Worm (Caenorhabditis elegans) whole organism, L4 larva: Measurements from ENCODE around the gene T02B11.3.

Experiments used
- F26F4.8 ChIP-seq: fragments of 200-800 bp; sonication (Bioruptor generic); conservative IDR thresholded peaks from 2 replicates; pipeline ENCODE4 v1.3.6; 2022; ENCODE audit warnings: missing genetic modification characterization, missing compliant biosample characterization
- R02D3.7 ChIP-seq: fragments of 150-350 bp; sonication (generic microtip); optimal IDR thresholded peaks from 3 replicates; lab custom pipeline; 2014; ENCODE audit warnings: missing biosample characterization, missing genetic modification characterization
- Y105C5A.15 ChIP-seq: fragments of 200-800 bp; sonication (Bioruptor generic); IDR thresholded peaks from 2 replicates; pipeline ENCODE4 v1.3.6; 2022; ENCODE audit warnings: missing genetic modification characterization, missing compliant biosample characterization
- ZK546.5 ChIP-seq, 2 experiments: sonication (generic microtip); optimal IDR thresholded peaks; 2 replicates each; lab custom pipeline; 2017; ENCODE audit warnings: missing biosample characterization in 2 of 2, missing genetic modification characterization in 2 of 2
- aha-1 ChIP-seq: fragments of 150-350 bp; peaks from one replicate; lab custom pipeline; 2014; ENCODE audit warnings: missing biosample characterization, missing genetic modification characterization
- aly-2 ChIP-seq: sonication (generic microtip); optimal IDR thresholded peaks from 2 replicates; lab custom pipeline; 2018; ENCODE audit warnings: missing biosample characterization, missing genetic modification characterization
- ceh-20 ChIP-seq: fragments of 200-800 bp; sonication (Bioruptor generic); IDR thresholded peaks from 2 replicates; pipeline ENCODE4 v1.3.6; 2022; ENCODE audit warnings: missing genetic modification reagents, missing genetic modification characterization, missing compliant biosample characterization
- ceh-28 ChIP-seq: fragments of 150-350 bp; optimal IDR thresholded peaks from 2 replicates; lab custom pipeline; 2014; ENCODE audit warnings: missing biosample characterization, missing genetic modification reagents, missing genetic modification characterization
- ceh-32 ChIP-seq: sonication (generic microtip); optimal IDR thresholded peaks from 2 replicates; lab custom pipeline; 2016; ENCODE audit warnings: mild to moderate bottlenecking, missing genetic modification characterization, missing compliant biosample characterization; ENCODE audit not compliant: poor library complexity
- ceh-62 ChIP-seq: sonication (generic microtip); optimal IDR thresholded peaks from 2 replicates; lab custom pipeline; 2017; ENCODE audit warnings: missing biosample characterization, missing genetic modification characterization
- ces-1 ChIP-seq: fragments of 150-350 bp; sonication (generic microtip); optimal IDR thresholded peaks from 4 replicates; lab custom pipeline; 2014; ENCODE audit warnings: missing biosample characterization, missing genetic modification reagents, missing genetic modification characterization
- daf-16 ChIP-seq, 3 experiments: sonication (generic microtip); optimal IDR thresholded peaks; 2 replicates each; lab custom pipeline; 2016 to 2017; ENCODE audit warnings: missing genetic modification characterization in 3 of 3, missing genetic modification reagents in 3 of 3, mild to moderate bottlenecking in 2 of 3, missing compliant biosample characterization in 2 of 3, missing biosample characterization in 1 of 3, moderate library complexity in 1 of 3
- daf-19 ChIP-seq: fragments of 200-800 bp; sonication (Bioruptor generic); conservative IDR thresholded peaks from 2 replicates; pipeline ENCODE4 v1.3.6; 2022; ENCODE audit warnings: missing genetic modification characterization, missing compliant biosample characterization
- daf-8 ChIP-seq: fragments of 200-800 bp; sonication (Bioruptor generic); IDR thresholded peaks from 2 replicates; pipeline ENCODE4 v1.3.6; 2022; ENCODE audit warnings: missing genetic modification characterization, missing compliant biosample characterization
- dmd-8 ChIP-seq: fragments of 200-800 bp; sonication (Bioruptor generic); IDR thresholded peaks from 2 replicates; pipeline ENCODE4 v1.3.6; 2022; ENCODE audit warnings: missing genetic modification characterization, missing compliant biosample characterization
- dmd-9 ChIP-seq: fragments of 200-800 bp; sonication (Bioruptor generic); IDR thresholded peaks from 2 replicates; pipeline ENCODE4 v1.3.6; 2022; ENCODE audit warnings: missing genetic modification reagents, missing genetic modification characterization, missing compliant biosample characterization
- dpl-1 ChIP-seq: fragments of 150-350 bp; optimal IDR thresholded peaks from 2 replicates; lab custom pipeline; 2014; ENCODE audit warnings: missing biosample characterization, missing genetic modification reagents, missing genetic modification characterization
- duxl-1 ChIP-seq: sonication (generic microtip); optimal IDR thresholded peaks from 2 replicates; lab custom pipeline; 2016; ENCODE audit warnings: mild to moderate bottlenecking, missing genetic modification characterization, moderate library complexity, missing compliant biosample characterization; ENCODE audit not compliant: poor library complexity
- fkh-10 ChIP-seq: fragments of 150-350 bp; optimal IDR thresholded peaks from 2 replicates; lab custom pipeline; 2014; ENCODE audit warnings: missing biosample characterization, missing genetic modification reagents, missing genetic modification characterization
- hif-1 ChIP-seq, 2 experiments: sonication (generic microtip); optimal IDR thresholded peaks; 2 replicates each; lab custom pipeline; 2016 to 2017; ENCODE audit warnings: missing compliant biosample characterization in 2 of 2, missing genetic modification characterization in 2 of 2, missing genetic modification reagents in 2 of 2, missing genotype in 2 of 2, mild to moderate bottlenecking in 1 of 2
- hlh-11 ChIP-seq: fragments of 200-800 bp; sonication (Bioruptor generic); optimal IDR thresholded peaks from 2 replicates; lab custom pipeline; 2018; ENCODE audit warnings: mild to moderate bottlenecking, missing genetic modification characterization, missing compliant biosample characterization
- hmg-1.1 ChIP-seq: fragments of 200-800 bp; sonication (Bioruptor generic); IDR thresholded peaks from 2 replicates; pipeline ENCODE4 v1.3.6; 2022; ENCODE audit warnings: missing genetic modification reagents, missing genetic modification characterization, missing compliant biosample characterization
- lin-1 ChIP-seq: fragments of 200-800 bp; sonication (Bioruptor generic); IDR thresholded peaks from 2 replicates; pipeline ENCODE4 v1.3.6; 2022; ENCODE audit warnings: missing genetic modification reagents, missing genetic modification characterization, missing compliant biosample characterization
- lin-13 ChIP-seq: fragments of 150-350 bp; optimal IDR thresholded peaks from 2 replicates; lab custom pipeline; 2014; ENCODE audit warnings: missing biosample characterization, missing genetic modification reagents, missing genetic modification characterization
- lin-15B ChIP-seq: fragments of 150-350 bp; sonication (generic microtip); optimal IDR thresholded peaks from 3 replicates; lab custom pipeline; 2014; ENCODE audit warnings: missing biosample characterization, missing genetic modification characterization
- madf-5 ChIP-seq, 2 experiments: fragments of 200-800 bp; sonication (Bioruptor generic); IDR thresholded peaks; 2 replicates each; pipeline ENCODE4 v1.3.6; 2022; ENCODE audit warnings: missing compliant biosample characterization in 2 of 2, missing genetic modification characterization in 2 of 2
- mdl-1 ChIP-seq, 2 experiments: fragments of 150-350 bp in 1 of 2; sonication (generic microtip) in 1 of 2; optimal IDR thresholded peaks; 2 replicates each; lab custom pipeline; 2014 to 2017; ENCODE audit warnings: missing biosample characterization in 2 of 2, missing genetic modification characterization in 2 of 2
- mep-1 ChIP-seq: fragments of 150-350 bp; sonication (generic microtip); optimal IDR thresholded peaks from 3 replicates; lab custom pipeline; 2014; ENCODE audit warnings: missing biosample characterization, missing genetic modification characterization
- nhr-102 ChIP-seq: sonication (generic microtip); optimal IDR thresholded peaks from 2 replicates; lab custom pipeline; 2016; ENCODE audit warnings: mild to moderate bottlenecking, missing genetic modification characterization, moderate library complexity, missing compliant biosample characterization
- nhr-11 ChIP-seq: fragments of 150-350 bp; optimal IDR thresholded peaks from 2 replicates; lab custom pipeline; 2014; ENCODE audit warnings: missing biosample characterization, missing genetic modification characterization
- nhr-237 ChIP-seq: sonication (generic microtip); optimal IDR thresholded peaks from 2 replicates; lab custom pipeline; 2017; ENCODE audit warnings: missing biosample characterization, missing genetic modification characterization
- nhr-42 ChIP-seq: fragments of 200-800 bp; sonication (Bioruptor generic); IDR thresholded peaks from 2 replicates; pipeline ENCODE4 v1.3.6; 2022; ENCODE audit warnings: missing genetic modification characterization, missing compliant biosample characterization
- nhr-48 ChIP-seq: sonication (generic microtip); optimal IDR thresholded peaks from 2 replicates; lab custom pipeline; 2016; ENCODE audit warnings: mild to moderate bottlenecking, missing genetic modification characterization, missing compliant biosample characterization
- nhr-77 ChIP-seq: fragments of 150-350 bp; optimal IDR thresholded peaks from 2 replicates; lab custom pipeline; 2014; ENCODE audit warnings: missing biosample characterization, missing genetic modification characterization
- pha-4 ChIP-seq, 2 experiments: fragments of 150-350 bp in 1 of 2; fragments of 200-800 bp in 1 of 2; sonication (Bioruptor generic) in 1 of 2; IDR thresholded peaks in 1 of 2; optimal IDR thresholded peaks in 1 of 2; 2 replicates each; pipeline versions ENCODE4 v1.3.6 to Lab custom; 2014 to 2022; ENCODE audit warnings: missing genetic modification characterization in 2 of 2, missing genetic modification reagents in 2 of 2, missing biosample characterization in 1 of 2, missing compliant biosample characterization in 1 of 2
- php-3 ChIP-seq: fragments of 200-800 bp; sonication (Bioruptor generic); IDR thresholded peaks from 2 replicates; pipeline ENCODE4 v1.3.6; 2022; ENCODE audit warnings: missing genetic modification reagents, missing genetic modification characterization, missing compliant biosample characterization
- pqm-1 ChIP-seq: sonication (generic microtip); optimal IDR thresholded peaks from 2 replicates; lab custom pipeline; 2017; ENCODE audit warnings: missing biosample characterization, missing genetic modification characterization
- saeg-2 ChIP-seq: fragments of 200-800 bp; sonication (Bioruptor generic); IDR thresholded peaks from 2 replicates; pipeline ENCODE4 v1.3.6; 2022; ENCODE audit warnings: missing genetic modification reagents, missing genetic modification characterization, missing compliant biosample characterization
- set-16 ChIP-seq: fragments of 200-800 bp; sonication (Bioruptor generic); IDR thresholded peaks from 2 replicates; pipeline ENCODE4 v1.3.6; 2022; ENCODE audit warnings: missing genetic modification reagents, missing genetic modification characterization, missing compliant biosample characterization
- snpc-1.2 ChIP-seq: fragments of 200-800 bp; sonication (Bioruptor generic); IDR thresholded peaks from 2 replicates; pipeline ENCODE4 v1.3.6; 2022; ENCODE audit warnings: missing genetic modification reagents, missing genetic modification characterization, missing compliant biosample characterization
- snpc-4 ChIP-seq: fragments of 150-350 bp; optimal IDR thresholded peaks from 2 replicates; lab custom pipeline; 2014; ENCODE audit warnings: missing biosample characterization, missing genetic modification characterization
- spr-1 ChIP-seq: sonication (generic microtip); optimal IDR thresholded peaks from 2 replicates; lab custom pipeline; 2016; ENCODE audit warnings: mild to moderate bottlenecking, missing genetic modification characterization, missing compliant biosample characterization
- tra-1 ChIP-seq: fragments of 200-800 bp; sonication (Bioruptor generic); IDR thresholded peaks from 2 replicates; pipeline ENCODE4 v1.3.6; 2022; ENCODE audit warnings: missing genetic modification reagents, missing genetic modification characterization, missing compliant biosample characterization
- unc-130 ChIP-seq: sonication (generic microtip); optimal IDR thresholded peaks from 2 replicates; lab custom pipeline; 2016; ENCODE audit warnings: missing genetic modification reagents, missing genetic modification characterization, missing compliant biosample characterization
- zip-11 ChIP-seq: fragments of 200-800 bp; sonication (Bioruptor generic); IDR thresholded peaks from 2 replicates; pipeline ENCODE4 v1.3.6; 2022; ENCODE audit warnings: missing genetic modification characterization, missing compliant biosample characterization
- zip-2 ChIP-seq: fragments of 150-350 bp; optimal IDR thresholded peaks from 2 replicates; lab custom pipeline; 2014; ENCODE audit warnings: missing biosample characterization, missing genetic modification characterization

The T02B11.3 gene

ce11 chrV:910588-910987 is 44.0 kb upstream of the T02B11.3 start (continued):
- TF ChIP-seq snpc-1.2: no peak
- TF ChIP-seq pqm-1 (tag; lab: Kevin White, UChicago): peak; percentile 32
- peak; percentile 27 for TF ChIP-seq nhr-48 (tag; lab: Kevin White, UChicago)
- TF ChIP-seq ceh-62: no peak
- peak; percentile 20 for TF ChIP-seq lin-13
- peak; percentile 81 for TF ChIP-seq nhr-77 (tag; lab: Kevin White, UChicago)

ce11 chrV:908681-909080 is 42.1 kb upstream of the T02B11.3 start:
- TF ChIP-seq set-16 (peak; percentile 88), snpc-4 (no peak), nhr-42 (GFP tag; lab: Robert Waterston, UW) (0 out of 2 replicates have a peak, but pooled peaks have one; percentile 4)
- TF ChIP-seq, all 104 proteins: peak for 2

ce11 chrV:904232-904983 is 37.8 kb upstream of the T02B11.3 start, which contains the start of gene trm-2A:
Gene trm-2A (plus strand): TSS chrV:904963.
- TF ChIP-seq aly-2 (tag; lab: Kevin White, UChicago) (no peak), pha-4 (GFP tag; IDR thresholded peaks at IDR 0.05; lab: Robert Waterston, UW) (no peak), pha-4 (tag; optimal IDR thresholded peaks at IDR 0.05; lab: Kevin White, UChicago) (peak; percentile 43), spr-1 (no peak), F26F4.8 (GFP tag; lab: Robert Waterston, UW) (no peak), hlh-11 (tag; lab: Kevin White, UChicago) (peak; percentile 52), daf-19 (GFP tag; lab: Robert Waterston, UW) (no peak), Y105C5A.15 (GFP tag; lab: Robert Waterston, UW) (no peak), daf-8 (GFP tag; lab: Robert Waterston, UW) (no peak), nhr-77 (tag; lab: Kevin White, UChicago) (peak; percentile 44), lin-15B (tag; lab: Kevin White, UChicago) (no peak), ceh-32 (no peak), duxl-1 (tag; lab: Kevin White, UChicago) (peak; percentile 49), zip-11 (GFP tag; lab: Robert Waterston, UW) (no peak), daf-16 (GFP tag; optimal IDR thresholded peaks at IDR 0.05; lab: Kevin White, UChicago) (no peak), daf-16 (tag; optimal IDR thresholded peaks at IDR 0.05; lab: Kevin White, UChicago) (peak; percentile 43), saeg-2 (GFP tag; lab: Robert Waterston, UW) (no peak), mep-1 (tag; lab: Kevin White, UChicago) (peak; percentile 79), nhr-237 (no peak), ceh-20 (GFP tag; lab: Robert Waterston, UW) (no peak), madf-5 (GFP tag; IDR thresholded peaks at IDR 0.05; lab: Robert Waterston, UW) (no peak), php-3 (GFP tag; lab: Robert Waterston, UW) (no peak), nhr-102 (tag; lab: Kevin White, UChicago) (peak; percentile 6), tra-1 (GFP tag; lab: Robert Waterston, UW) (no peak), dmd-9 (GFP tag; lab: Robert Waterston, UW) (no peak), zip-2 (tag; lab: Kevin White, UChicago) (no peak), lin-1 (GFP tag; lab: Robert Waterston, UW) (no peak), nhr-48 (tag; lab: Kevin White, UChicago) (no peak), unc-130 (GFP tag; lab: Kevin White, UChicago) (no peak), R02D3.7 (tag; lab: Kevin White, UChicago) (no peak), aha-1 (tag; lab: Kevin White, UChicago) (peak; percentile 89), dpl-1 (peak; percentile 95), mdl-1 (tag; optimal IDR thresholded peaks at IDR 0.05; lab: Kevin White, UChicago) (peak in 1 of 2 experiments; percentile 17), hmg-1.1 (peak; percentile 65), ces-1 (GFP tag; lab: Kevin White, UChicago) (no peak), hif-1 (tag; optimal IDR thresholded peaks at IDR 0.05; lab: Kevin White, UChicago) (peak in 1 of 2 experiments; percentile 47), fkh-10 (GFP tag; lab: Kevin White, UChicago) (no peak), ceh-28 (tag; lab: Kevin White, UChicago) (no peak), dmd-8 (GFP tag; lab: Robert Waterston, UW) (0 out of 2 replicates have a peak, but pooled peaks have one; percentile 37), ZK546.5 (tag; optimal IDR thresholded peaks at IDR 0.05; lab: Kevin White, UChicago) (no peak), nhr-11 (peak; percentile 27)
